Fruit fly (Drosophila melanogaster): ENCODE results near the gene Kul.

Kul gene

DNA sequence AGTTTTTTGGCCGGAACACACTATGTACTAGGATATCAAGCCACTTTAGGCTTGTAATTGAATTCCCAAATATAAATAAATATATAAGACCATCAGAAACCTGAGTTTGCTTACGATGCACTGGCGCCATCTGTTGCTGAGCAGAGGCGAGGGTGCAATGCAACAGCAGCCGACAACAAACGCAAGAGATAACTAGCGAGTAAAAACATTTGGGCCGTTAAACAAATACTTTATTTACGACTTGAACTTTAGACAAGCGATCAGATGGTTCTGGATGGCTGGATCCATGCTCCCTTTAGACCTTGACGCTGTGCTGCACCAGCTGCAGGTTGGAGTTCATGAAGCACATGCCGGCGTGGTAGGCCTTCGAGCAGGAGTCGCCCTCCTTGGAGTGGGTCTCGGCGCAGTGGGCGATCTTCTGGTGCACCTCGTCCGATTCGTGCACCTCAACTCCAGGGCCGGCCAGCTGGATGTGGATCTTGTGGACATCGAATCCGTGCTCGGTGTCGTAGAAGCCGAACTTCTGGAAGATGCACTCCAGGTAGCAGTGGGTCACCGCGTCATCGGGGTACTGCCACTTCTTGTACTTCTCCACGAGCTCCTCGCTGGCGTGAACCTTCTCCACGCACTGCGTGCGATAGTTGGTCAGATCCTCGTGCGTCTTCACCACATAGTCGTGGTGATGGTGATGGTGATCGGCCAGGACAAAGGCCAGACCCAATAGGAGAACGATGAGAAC lies 9.4 kb upstream of the Kul start (continued):
- TF ChIP-seq Lpt (GFP tag; optimal IDR thresholded peaks at IDR 0.05) (peak; percentile 93), HmgZ (tag; optimal IDR thresholded peaks at IDR 0.05) (no peak), stwl (tag; optimal IDR thresholded peaks at IDR 0.05) (no peak), CG10431 (GFP tag; optimal IDR thresholded peaks at IDR 0.05) (no peak), row (GFP tag; IDR thresholded peaks at IDR 0.05) (no peak), Jarid2 (GFP tag; optimal IDR thresholded peaks at IDR 0.05) (no peak), dm (GFP tag; optimal IDR thresholded peaks at IDR 0.05) (no peak), CG18476 (GFP tag; optimal IDR thresholded peaks at IDR 0.05) (no peak), z (GFP tag; IDR thresholded peaks at IDR 0.05) (no peak), Fer3 (tag; optimal IDR thresholded peaks at IDR 0.05) (no peak), fu2 (GFP tag; optimal IDR thresholded peaks at IDR 0.05) (no peak), lmd (GFP tag; IDR thresholded peaks at IDR 0.05) (no peak), Nf-YB (GFP tag; optimal IDR thresholded peaks at IDR 0.05) (no peak), Mrtf (GFP tag; IDR thresholded peaks at IDR 0.05) (no peak), amos (GFP tag; IDR thresholded peaks at IDR 0.05; ENCODE audit: partially characterized antibody) (no peak), CG13624 (GFP tag; optimal IDR thresholded peaks at IDR 0.05) (no peak), CoRest (tag; optimal IDR thresholded peaks at IDR 0.05) (no peak), CG17912 (GFP tag; optimal IDR thresholded peaks at IDR 0.05) (no peak), CG4820 (GFP tag; optimal IDR thresholded peaks at IDR 0.05) (no peak), CG30403 (GFP tag; optimal IDR thresholded peaks at IDR 0.05) (no peak), CG3847 (GFP tag; IDR thresholded peaks at IDR 0.05) (no peak), Oaz (GFP tag; IDR thresholded peaks at IDR 0.05) (no peak), mam (GFP tag; optimal IDR thresholded peaks at IDR 0.05) (no peak), CG1602 (GFP tag; optimal IDR thresholded peaks at IDR 0.05) (no peak), CG2712 (tag; optimal IDR thresholded peaks at IDR 0.05) (no peak), sob (GFP tag; IDR thresholded peaks at IDR 0.05) (peak; percentile 19; the same call in 1 of the 2 replicates), CG8924 (tag; optimal IDR thresholded peaks at IDR 0.05) (no peak), CG16863 (GFP tag; optimal IDR thresholded peaks at IDR 0.05) (no peak), Drgx (GFP tag; IDR thresholded peaks at IDR 0.05) (no peak), bsh (GFP tag; optimal IDR thresholded peaks at IDR 0.05) (peak in 1 of 2 experiments; percentile 1), ash1 (GFP tag; optimal IDR thresholded peaks at IDR 0.05) (no peak), CG10543 (GFP tag; optimal IDR thresholded peaks at IDR 0.05) (no peak), CG14965 (GFP tag; optimal IDR thresholded peaks at IDR 0.05; ENCODE audit: borderline replicate concordance) (peak; percentile 78), CG10959 (GFP tag; IDR thresholded peaks at IDR 0.05) (peak; percentile 7; the same call in 1 of the 2 replicates), schlank (tag; optimal IDR thresholded peaks at IDR 0.05) (no peak), Max (GFP tag; optimal IDR thresholded peaks at IDR 0.05) (no peak), mld (GFP tag; IDR thresholded peaks at IDR 0.05; ENCODE audit: partially characterized antibody) (no peak), kay (GFP tag; optimal IDR thresholded peaks at IDR 0.05) (no peak), CG18262 (tag; optimal IDR thresholded peaks at IDR 0.05) (peak; percentile 9), NC2α (GFP tag; optimal IDR thresholded peaks at IDR 0.05) (no peak), ewg (GFP tag; optimal IDR thresholded peaks at IDR 0.05) (no peak), lov (optimal IDR thresholded peaks at IDR 0.05) (no peak), lov (GFP tag; IDR thresholded peaks at IDR 0.05) (0 out of 3 replicates have a peak, but pooled peaks have one; percentile 14), Hand (GFP tag; optimal IDR thresholded peaks at IDR 0.05) (no peak), insv (GFP tag; optimal IDR thresholded peaks at IDR 0.05) (no peak), pum (GFP tag; optimal IDR thresholded peaks at IDR 0.05) (no peak), dmrt99B (tag; optimal IDR thresholded peaks at IDR 0.05) (peak; percentile 7), Camta (GFP tag; optimal IDR thresholded peaks at IDR 0.05) (no peak), Abd-B (GFP tag; optimal IDR thresholded peaks at IDR 0.05) (no peak), bowl (GFP tag; IDR thresholded peaks at IDR 0.05) (no peak)

Measured in whole organism, embryonic.